Worm (Caenorhabditis elegans) whole organism, young adult: ENCODE data around the gene coa-7.

Source experiments
- ets-4 ChIP-seq: fragments of 200-800 bp; sonication (Bioruptor generic); optimal IDR thresholded peaks from 2 replicates; lab custom pipeline; 2018; ENCODE audit warnings: mild to moderate bottlenecking, missing genetic modification characterization, missing compliant biosample characterization
- hmg-20 ChIP-seq: fragments of 200-800 bp; sonication (Bioruptor generic); IDR thresholded peaks from 2 replicates; pipeline ENCODE4 v1.3.6; 2022; ENCODE audit warnings: missing genetic modification reagents, missing genetic modification characterization, missing compliant biosample characterization

DNA sequence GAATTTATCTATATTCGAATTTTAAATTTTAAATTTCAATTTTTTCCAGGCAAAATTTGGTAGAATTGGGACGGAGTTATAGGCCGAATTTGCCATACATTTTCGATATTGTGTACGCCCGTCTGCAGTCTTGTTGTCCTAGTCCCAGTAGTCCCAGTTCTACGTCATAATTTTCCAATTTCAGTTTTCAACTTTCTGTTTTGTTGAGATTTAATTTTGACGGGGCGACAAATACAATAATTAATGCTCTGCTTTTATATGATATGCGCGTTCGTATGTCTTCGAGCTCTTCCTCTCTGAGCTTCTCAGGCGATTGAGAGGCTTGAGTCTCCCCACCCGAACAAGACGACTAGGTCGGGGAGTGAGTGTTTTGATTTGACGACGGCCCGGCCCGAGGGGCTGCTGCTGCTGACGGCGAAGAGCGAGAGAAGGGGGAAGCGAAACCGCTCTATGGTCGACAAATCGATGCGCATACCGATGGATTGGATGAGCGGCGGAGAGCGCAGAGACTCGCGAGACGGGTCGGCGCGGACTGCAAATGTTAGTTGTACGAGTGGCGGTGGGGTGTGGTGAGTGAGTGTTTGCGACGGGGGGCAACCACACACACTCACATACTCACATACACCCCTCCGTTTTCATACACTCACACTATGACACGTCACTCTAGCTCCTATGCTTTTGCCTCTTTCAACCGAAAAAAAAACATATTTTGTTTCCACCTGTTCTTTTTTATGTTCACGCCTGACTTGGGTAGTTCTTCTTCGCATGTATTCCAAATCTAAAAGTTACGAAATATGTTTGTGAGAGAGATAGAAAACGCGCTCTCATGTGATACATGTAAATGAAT lies 16.0 kb downstream of the coa-7 start:
- no peak for TF ChIP-seq hmg-20
- TF ChIP-seq ets-4 (GFP tag; lab: Kevin White, UChicago) = peak; percentile 58
